Worm (Caenorhabditis elegans) whole organism, L3 larva: ENCODE data around the gene str-39.

Source experiments
- ceh-82 ChIP-seq: fragments of 150-350 bp; optimal IDR thresholded peaks from 2 replicates; lab custom pipeline; 2014; ENCODE audit warnings: missing biosample characterization, missing genetic modification characterization
- egl-27 ChIP-seq: sonication (generic microtip); optimal IDR thresholded peaks from 4 replicates; lab custom pipeline; 2017; ENCODE audit warnings: missing biosample characterization, missing genetic modification reagents, missing genetic modification characterization
- elt-3 ChIP-seq, 3 experiments: fragments of 150-350 bp in 1 of 3; sonication (generic microtip) in 2 of 3; optimal IDR thresholded peaks; 2 replicates in 2 of 3; 4 replicates in 1 of 3; lab custom pipeline; 2014 to 2017; ENCODE audit warnings: missing biosample characterization in 3 of 3, missing genetic modification characterization in 3 of 3
- lin-39 ChIP-seq: fragments of 150-350 bp; optimal IDR thresholded peaks from 2 replicates; lab custom pipeline; 2018; ENCODE audit warnings: missing biosample characterization, missing genetic modification reagents, missing genetic modification characterization
- lsy-12 ChIP-seq: sonication (generic microtip); optimal IDR thresholded peaks from 2 replicates; lab custom pipeline; 2016; ENCODE audit warnings: mild to moderate bottlenecking, missing genetic modification characterization, missing compliant biosample characterization
- nhr-28 ChIP-seq: fragments of 150-350 bp; optimal IDR thresholded peaks from 2 replicates; lab custom pipeline; 2014; ENCODE audit warnings: missing biosample characterization, missing genetic modification characterization
- nhr-76 ChIP-seq: fragments of 150-350 bp; sonication (generic microtip); optimal IDR thresholded peaks from 5 replicates; lab custom pipeline; 2014; ENCODE audit warnings: missing biosample characterization, missing genetic modification characterization
- snpc-4 ChIP-seq: fragments of 150-350 bp; optimal IDR thresholded peaks from 2 replicates; lab custom pipeline; 2014; ENCODE audit warnings: missing biosample characterization, missing genetic modification characterization
- tbx-2 ChIP-seq: sonication (generic microtip); optimal IDR thresholded peaks from 2 replicates; lab custom pipeline; 2016; ENCODE audit warnings: mild to moderate bottlenecking, missing genetic modification characterization, missing compliant biosample characterization

ce11 chrV:2880356-2880755, 655 bp upstream of the str-39 start:
- TF ChIP-seq elt-3 (tag; optimal IDR thresholded peaks at IDR 0.05; lab: Kevin White, UChicago) = no peak
- TF ChIP-seq nhr-28 = no peak
- TF ChIP-seq nhr-76 (tag; lab: Kevin White, UChicago) = no peak
- no peak for TF ChIP-seq ceh-82 (tag; lab: Kevin White, UChicago)
- TF ChIP-seq tbx-2 = no peak
- no peak for TF ChIP-seq lin-39 (tag; lab: Kevin White, UChicago)
- TF ChIP-seq lsy-12 (tag; lab: Kevin White, UChicago) = no peak
- TF ChIP-seq egl-27 (tag; lab: Kevin White, UChicago) = no peak
- TF ChIP-seq snpc-4 (tag; lab: Kevin White, UChicago) = no peak
